Fruit fly (Drosophila melanogaster): ENCODE data around the gene EMC1.

EMC1 gene

dm6 chr3R:7892246-7893000, 14.7 kb downstream of the EMC1 start (continued):
- no peak for TF ChIP-seq fd59A (GFP tag; optimal IDR thresholded peaks at IDR 0.05)
- peak; percentile 14 for TF ChIP-seq esn (GFP tag; optimal IDR thresholded peaks at IDR 0.05)
- no peak for TF ChIP-seq CG8632 (GFP tag; optimal IDR thresholded peaks at IDR 0.05)
- peak; percentile 49; the same call in 1 of the 2 replicates for TF ChIP-seq CG11294 (GFP tag; IDR thresholded peaks at IDR 0.05)
- TF ChIP-seq fd85E (GFP tag; optimal IDR thresholded peaks at IDR 0.05), result no peak
- TF ChIP-seq svp (GFP tag), result no peak
- TF ChIP-seq CG4318 (GFP tag; optimal IDR thresholded peaks at IDR 0.05), result peak; percentile 22
- peak; percentile 57 for TF ChIP-seq OdsH (GFP tag; optimal IDR thresholded peaks at IDR 0.05)
- TF ChIP-seq Hr39 (GFP tag; optimal IDR thresholded peaks at IDR 0.05), result no peak
- TF ChIP-seq Ets96B (tag; optimal IDR thresholded peaks at IDR 0.05), result no peak
- TF ChIP-seq Sox102F (GFP tag; optimal IDR thresholded peaks at IDR 0.05), result no peak
- peak; percentile 71 for TF ChIP-seq Eip78C (GFP tag)
- TF ChIP-seq CG16779 (tag; optimal IDR thresholded peaks at IDR 0.05), result no peak
- peak; percentile 45; the same call in 1 of the 2 replicates for TF ChIP-seq Gug (GFP tag; IDR thresholded peaks at IDR 0.05)
- TF ChIP-seq acj6 (GFP tag; optimal IDR thresholded peaks at IDR 0.05), result peak; percentile 38
- peak; percentile 25 for TF ChIP-seq CG1621 (tag; optimal IDR thresholded peaks at IDR 0.05)
- TF ChIP-seq CG6854 (GFP tag; optimal IDR thresholded peaks at IDR 0.05), result peak; percentile 10
- TF ChIP-seq vri (GFP tag; optimal IDR thresholded peaks at IDR 0.05), result no peak
- peak; percentile 69 for TF ChIP-seq fkh (GFP tag; optimal IDR thresholded peaks at IDR 0.05)
- TF ChIP-seq CG6276 (GFP tag; optimal IDR thresholded peaks at IDR 0.05), result peak; percentile 45
- no peak for TF ChIP-seq lz (GFP tag; optimal IDR thresholded peaks at IDR 0.05)
- peak; percentile 4 for TF ChIP-seq pdm3 (GFP tag; optimal IDR thresholded peaks at IDR 0.05)
- TF ChIP-seq Met (GFP tag; optimal IDR thresholded peaks at IDR 0.05), result no peak
- peak; percentile 38 for TF ChIP-seq CG10631 (GFP tag; optimal IDR thresholded peaks at IDR 0.05)
- TF ChIP-seq net (GFP tag; optimal IDR thresholded peaks at IDR 0.05), result peak; percentile 52
- peak; percentile 42 for TF ChIP-seq CG6808 (GFP tag; optimal IDR thresholded peaks at IDR 0.05)
- TF ChIP-seq CG6163 (GFP tag; IDR thresholded peaks at IDR 0.05), result peak; percentile 72

DNA sequence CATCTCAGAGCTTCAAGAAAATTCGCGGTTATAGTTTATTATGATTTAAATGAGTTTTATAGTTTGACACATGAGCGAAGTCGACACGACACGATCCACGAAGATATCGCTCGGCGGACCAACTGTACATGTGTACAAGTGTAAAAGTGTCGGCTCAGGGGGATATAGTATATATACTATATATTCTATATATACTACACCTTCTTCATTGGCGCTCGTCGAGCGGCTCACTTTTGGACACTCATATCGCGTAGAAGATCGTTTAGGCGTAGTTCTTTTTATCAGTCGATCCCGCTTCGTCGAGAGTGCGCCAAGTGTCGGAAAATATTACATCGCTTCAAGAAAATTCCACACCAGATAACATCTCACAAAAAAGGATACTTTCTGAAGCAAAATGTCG, 16.1 kb downstream of the EMC1 start, which contains the start of gene wtrw:
Gene wtrw (plus strand): TSS at position 301 of the 400 bp plus-strand sequence.
- no peak for TF ChIP-seq fd85E (GFP tag; optimal IDR thresholded peaks at IDR 0.05)
- TF ChIP-seq CG11294 (GFP tag; IDR thresholded peaks at IDR 0.05), result no peak
- TF ChIP-seq Lpt (GFP tag; optimal IDR thresholded peaks at IDR 0.05), result no peak
- TF ChIP-seq topi (GFP tag; optimal IDR thresholded peaks at IDR 0.05), result no peak
- TF ChIP-seq OdsH (GFP tag; optimal IDR thresholded peaks at IDR 0.05), result no peak
- TF ChIP-seq CG1621 (tag; optimal IDR thresholded peaks at IDR 0.05), result no peak
- no peak for TF ChIP-seq fd59A (GFP tag; optimal IDR thresholded peaks at IDR 0.05)
- no peak for TF ChIP-seq CG9139 (GFP tag; optimal IDR thresholded peaks at IDR 0.05)
- TF ChIP-seq spab (GFP tag; optimal IDR thresholded peaks at IDR 0.05), result no peak
- TF ChIP-seq CG6854 (GFP tag; optimal IDR thresholded peaks at IDR 0.05), result no peak
- no peak for TF ChIP-seq dsx (GFP tag; optimal IDR thresholded peaks at IDR 0.05; ENCODE audit: poor library complexity, severe bottlenecking)
- no peak for TF ChIP-seq CG7368 (GFP tag; optimal IDR thresholded peaks at IDR 0.05)
- TF ChIP-seq Ets21C (GFP tag; optimal IDR thresholded peaks at IDR 0.05), result no peak
- TF ChIP-seq dac (GFP tag; optimal IDR thresholded peaks at IDR 0.05), result no peak
- no peak for TF ChIP-seq ss (GFP tag; optimal IDR thresholded peaks at IDR 0.05)
- no peak for TF ChIP-seq CG3032 (tag; optimal IDR thresholded peaks at IDR 0.05)

DNA sequence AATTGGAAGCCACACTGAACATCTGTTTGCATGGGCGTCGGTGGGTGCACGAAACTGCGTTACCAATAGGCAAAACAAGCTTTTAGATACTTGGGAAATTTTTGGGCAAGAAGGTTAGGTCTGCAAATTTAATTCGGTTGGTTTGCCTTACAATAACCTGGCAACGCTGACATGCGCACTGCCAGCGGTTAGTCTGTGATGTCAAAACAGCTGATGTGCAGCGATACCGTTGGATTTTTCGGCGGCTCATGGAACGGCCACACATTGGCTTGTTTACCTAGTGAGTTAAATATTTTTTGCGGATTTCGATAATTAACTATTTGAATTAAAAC, 20.3 kb downstream of the EMC1 start, which contains the start of gene ArgRS-m:
Gene ArgRS-m (plus strand): TSS at position 187 of the 332 bp plus-strand sequence.
- TF ChIP-seq Ets21C (GFP tag; optimal IDR thresholded peaks at IDR 0.05) (peak; percentile 41), CG6163 (GFP tag; IDR thresholded peaks at IDR 0.05) (peak; percentile 75), CG6854 (GFP tag; optimal IDR thresholded peaks at IDR 0.05) (no peak), Lpt (GFP tag; optimal IDR thresholded peaks at IDR 0.05) (no peak), dac (GFP tag; optimal IDR thresholded peaks at IDR 0.05) (peak; percentile 19), ss (GFP tag; optimal IDR thresholded peaks at IDR 0.05) (peak in 1 of 2 experiments; percentile 34), CG31627 (GFP tag; optimal IDR thresholded peaks at IDR 0.05) (peak; percentile 72), CG11294 (GFP tag; IDR thresholded peaks at IDR 0.05) (peak; percentile 30; the same call in 1 of the 2 replicates), CG32006 (GFP tag; optimal IDR thresholded peaks at IDR 0.05) (peak; percentile 64), fkh (GFP tag; optimal IDR thresholded peaks at IDR 0.05) (peak; percentile 96), achi (GFP tag; optimal IDR thresholded peaks at IDR 0.05) (peak; percentile 59), CG8119 (GFP tag; IDR thresholded peaks at IDR 0.05) (peak; percentile 39; the same call in 1 of the 3 replicates), CG6276 (GFP tag; optimal IDR thresholded peaks at IDR 0.05) (no peak), topi (GFP tag; optimal IDR thresholded peaks at IDR 0.05) (peak; percentile 59), CG11762 (GFP tag; optimal IDR thresholded peaks at IDR 0.05; ENCODE audit: insufficient read depth) (no peak), Hr38 (GFP tag; optimal IDR thresholded peaks at IDR 0.05) (no peak), Sox14 (GFP tag; optimal IDR thresholded peaks at IDR 0.05) (peak; percentile 80), Eip93F (GFP tag; optimal IDR thresholded peaks at IDR 0.05) (no peak), Hr4 (GFP tag; optimal IDR thresholded peaks at IDR 0.05) (peak; percentile 79), CG6808 (GFP tag; optimal IDR thresholded peaks at IDR 0.05) (peak; percentile 33)
